Worm (Caenorhabditis elegans): ENCODE data around the gene lgc-35.

DNA sequence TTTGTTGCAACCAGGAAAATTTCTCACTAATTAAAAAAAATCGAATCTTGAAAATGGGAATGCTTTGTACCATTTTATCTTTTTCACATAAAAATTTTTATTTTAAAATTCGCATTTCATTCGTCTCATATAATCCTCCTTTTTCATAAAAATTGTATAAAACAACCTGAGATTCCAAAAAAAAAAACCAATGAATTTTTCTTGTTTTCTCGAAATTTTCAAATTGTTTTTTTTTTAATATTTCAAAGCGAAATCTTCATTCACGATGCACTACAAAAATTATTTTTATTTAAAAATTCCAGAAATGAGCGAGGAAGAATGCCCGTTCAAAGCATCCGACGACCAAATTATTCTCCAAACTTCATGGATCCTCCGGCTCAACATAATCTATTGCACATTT lies 45.0 kb upstream of the lgc-35 start, which contains the start of gene sra-14:
- TF ChIP-seq F16B12.6 (tag; optimal IDR thresholded peaks at IDR 0.05) (no peak), nhr-20 (tag; optimal IDR thresholded peaks at IDR 0.05) (no peak), mep-1 (tag; optimal IDR thresholded peaks at IDR 0.05) (no peak), lin-39 (tag; optimal IDR thresholded peaks at IDR 0.05) (no peak), blmp-1 (tag; optimal IDR thresholded peaks at IDR 0.05) (no peak), nhr-76 (tag; optimal IDR thresholded peaks at IDR 0.05) (no peak), ets-5 (GFP tag; IDR thresholded peaks at IDR 0.05) (no peak), sptf-1 (tag; optimal IDR thresholded peaks at IDR 0.05) (no peak), fos-1 (tag; optimal IDR thresholded peaks at IDR 0.05) (no peak), dpl-1 (GFP tag; optimal IDR thresholded peaks at IDR 0.05) (no peak), ceh-82 (tag; optimal IDR thresholded peaks at IDR 0.05) (no peak), lir-3 (tag; optimal IDR thresholded peaks at IDR 0.05; ENCODE audit: poor library complexity) (no peak), elt-3 (tag; optimal IDR thresholded peaks at IDR 0.05) (no peak)

Measured in whole organism, L1 larva.